Fruit fly (Drosophila melanogaster): ENCODE data around the gene CG17376.

- no peak for TF ChIP-seq psq (optimal IDR thresholded peaks at IDR 0.05)
- TF ChIP-seq ttk (optimal IDR thresholded peaks at IDR 0.05): no peak
- TF ChIP-seq Myc (optimal IDR thresholded peaks at IDR 0.05): no peak
- no peak for TF ChIP-seq h (optimal IDR thresholded peaks at IDR 0.05)
- TF ChIP-seq insv (optimal IDR thresholded peaks at IDR 0.05): no peak
- TF ChIP-seq Sin3A (optimal IDR thresholded peaks at IDR 0.05): no peak
Observed at dm6 chr2L:6837829-6838228, 37.1 kb upstream of the CG17376 start.

Measured in Kc167 (cell line).